Worm (Caenorhabditis elegans): ENCODE data around the gene sde-2.

Gene sde-2

DNA sequence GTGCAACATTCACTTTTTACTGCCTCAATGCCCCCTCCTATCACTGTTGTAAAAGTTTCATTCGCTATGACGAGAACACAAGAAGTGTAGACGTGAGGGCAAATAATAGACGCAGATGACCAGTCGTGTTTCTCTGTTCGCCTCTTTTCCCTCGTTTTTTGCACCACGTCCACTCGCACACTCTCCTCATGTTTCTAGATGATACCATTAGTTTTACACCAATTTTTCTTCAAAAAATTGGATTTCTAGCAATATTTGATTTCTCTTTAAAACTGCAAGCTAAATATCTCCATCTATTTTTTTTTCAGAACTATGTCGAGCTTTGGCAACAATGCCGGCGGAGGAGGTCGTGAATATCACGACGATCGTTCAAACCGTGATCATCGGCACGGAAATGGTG lies 37.7 kb downstream of the sde-2 start, which contains the start of gene rde-12:
Gene rde-12 (plus strand): TSS at position 301 of the 400 bp plus-strand sequence.
- TF ChIP-seq jun-1 (tag; optimal IDR thresholded peaks at IDR 0.05) (no peak), elt-1 (tag; optimal IDR thresholded peaks at IDR 0.05) (no peak), nhr-11 (tag; optimal IDR thresholded peaks at IDR 0.05) (no peak), elt-3 (tag; optimal IDR thresholded peaks at IDR 0.05) (no peak), nhr-76 (tag; optimal IDR thresholded peaks at IDR 0.05) (no peak), R02D3.7 (tag; optimal IDR thresholded peaks at IDR 0.05) (no peak), lin-39 (tag; optimal IDR thresholded peaks at IDR 0.05) (no peak), skn-1 (tag; optimal IDR thresholded peaks at IDR 0.05) (no peak), snpc-4 (tag; optimal IDR thresholded peaks at IDR 0.05) (no peak), ceh-28 (tag; optimal IDR thresholded peaks at IDR 0.05) (no peak), ceh-9 (tag; optimal IDR thresholded peaks at IDR 0.05) (no peak), pha-4 (tag; optimal IDR thresholded peaks at IDR 0.05) (no peak), mml-1 (tag; optimal IDR thresholded peaks at IDR 0.05) (no peak), fos-1 (tag; optimal IDR thresholded peaks at IDR 0.05) (no peak), pqm-1 (tag; optimal IDR thresholded peaks at IDR 0.05) (no peak), ztf-4 (tag; optimal IDR thresholded peaks at IDR 0.05) (no peak), ceh-82 (tag; optimal IDR thresholded peaks at IDR 0.05) (no peak), lin-15B (tag; optimal IDR thresholded peaks at IDR 0.05) (no peak), elt-2 (tag; optimal IDR thresholded peaks at IDR 0.05) (no peak)

DNA sequence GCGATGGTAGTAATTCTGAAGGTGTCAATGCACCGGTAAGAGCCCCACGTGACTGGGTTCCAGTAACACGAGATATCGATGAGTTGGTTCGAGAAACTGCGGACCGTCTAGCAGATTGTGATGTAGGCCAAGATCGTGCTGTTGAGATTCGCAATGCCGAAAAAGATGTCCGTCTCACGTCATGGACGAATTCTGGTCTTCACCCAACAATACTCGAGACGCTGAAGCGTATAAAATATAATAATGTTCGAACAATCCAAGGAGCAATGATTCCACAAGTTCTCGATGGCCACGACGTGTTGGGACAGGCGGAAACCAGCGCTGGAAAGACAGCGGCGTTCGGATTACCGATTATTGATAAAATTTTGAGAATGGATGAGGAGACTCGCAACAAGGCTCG lies 39.1 kb downstream of the sde-2 start:
- TF ChIP-seq egl-5 (tag; optimal IDR thresholded peaks at IDR 0.05) (no peak), ZK546.5 (tag; optimal IDR thresholded peaks at IDR 0.05) (no peak), mml-1 (tag; optimal IDR thresholded peaks at IDR 0.05) (no peak)

DNA sequence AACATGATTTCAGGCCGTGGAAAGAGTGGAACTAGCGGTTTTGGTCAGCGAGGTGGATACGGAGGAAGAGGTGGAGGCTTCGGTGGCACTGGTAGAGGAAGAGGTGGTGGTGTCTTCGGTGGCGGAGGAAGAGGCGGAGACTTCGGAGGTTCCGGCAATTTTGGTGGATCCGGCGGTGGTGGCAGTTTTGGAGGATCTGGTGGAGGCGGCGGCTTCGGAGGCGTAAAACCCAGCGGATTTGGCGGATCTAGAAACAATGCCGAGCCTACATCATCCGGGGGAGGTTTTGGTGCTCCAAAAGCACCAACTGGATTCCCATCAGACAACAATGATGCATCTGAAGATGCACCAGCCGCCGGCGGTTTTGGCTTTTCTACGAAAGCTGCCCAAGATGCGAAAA lies 41.0 kb downstream of the sde-2 start:
- TF ChIP-seq nhr-76 (tag; optimal IDR thresholded peaks at IDR 0.05) (no peak), unc-39 (tag; optimal IDR thresholded peaks at IDR 0.05) (no peak), nhr-12 (tag; optimal IDR thresholded peaks at IDR 0.05) (no peak), jun-1 (tag; optimal IDR thresholded peaks at IDR 0.05) (no peak)

ce11 chrV:13669170-13669569 lies 41.8 kb downstream of the sde-2 start:
- TF ChIP-seq daf-12 (tag; optimal IDR thresholded peaks at IDR 0.05) (no peak), snpc-4 (tag; optimal IDR thresholded peaks at IDR 0.05) (no peak), R02D3.7 (tag; optimal IDR thresholded peaks at IDR 0.05) (no peak), pqm-1 (tag; optimal IDR thresholded peaks at IDR 0.05) (no peak), nhr-11 (tag; optimal IDR thresholded peaks at IDR 0.05) (no peak), fos-1 (tag; optimal IDR thresholded peaks at IDR 0.05) (no peak), sea-2 (GFP tag; optimal IDR thresholded peaks at IDR 0.05) (no peak), egl-5 (tag; optimal IDR thresholded peaks at IDR 0.05) (no peak), nhr-23 (tag; optimal IDR thresholded peaks at IDR 0.05) (no peak), elt-3 (tag; optimal IDR thresholded peaks at IDR 0.05) (no peak), nhr-25 (tag; optimal IDR thresholded peaks at IDR 0.05) (no peak), tbx-2 (tag; optimal IDR thresholded peaks at IDR 0.05) (no peak), lsy-12 (tag; optimal IDR thresholded peaks at IDR 0.05) (no peak), ztf-4 (tag; optimal IDR thresholded peaks at IDR 0.05) (no peak)

DNA sequence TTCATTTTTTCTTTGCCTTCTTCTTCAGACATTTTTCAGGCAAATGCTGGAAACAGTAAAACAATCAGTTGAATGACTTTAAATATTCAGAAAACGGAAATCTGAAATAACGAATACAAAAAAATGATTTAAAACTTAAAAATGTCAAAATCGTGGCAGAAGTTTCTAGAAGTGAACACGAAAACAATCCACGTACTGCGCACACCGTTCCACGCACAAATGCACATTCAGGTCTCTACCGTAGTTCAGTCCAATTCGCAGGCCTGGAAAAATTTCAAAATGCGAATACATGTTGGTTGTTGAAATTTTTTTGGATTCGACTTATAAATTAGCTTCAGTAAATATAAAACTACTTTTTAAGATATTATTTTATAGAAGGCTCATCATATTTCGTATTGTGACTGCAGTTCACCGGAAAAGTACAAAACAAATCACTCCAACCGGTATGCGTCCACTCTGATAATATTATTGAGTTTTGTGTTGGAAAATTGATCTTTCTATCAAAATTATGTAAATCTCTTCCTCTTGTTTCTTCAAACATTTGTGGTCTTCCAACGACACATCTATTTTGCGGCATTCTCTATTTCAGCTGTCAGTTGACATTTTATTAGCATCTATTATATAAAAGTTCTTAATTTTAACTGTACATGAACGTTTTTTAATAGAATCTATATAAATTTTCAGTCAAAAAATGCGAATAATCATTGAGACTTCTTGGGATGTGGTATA lies 44.7 kb downstream of the sde-2 start, which contains the start of the genes mip-2 and F58G11.4:
Gene mip-2 (minus strand): TSS at position 48 of the 729 bp plus-strand sequence.
Gene F58G11.4 (plus strand): TSS at position 679 of the 729 bp plus-strand sequence.
- TF ChIP-seq lin-15B (tag; optimal IDR thresholded peaks at IDR 0.05) = no peak

DNA sequence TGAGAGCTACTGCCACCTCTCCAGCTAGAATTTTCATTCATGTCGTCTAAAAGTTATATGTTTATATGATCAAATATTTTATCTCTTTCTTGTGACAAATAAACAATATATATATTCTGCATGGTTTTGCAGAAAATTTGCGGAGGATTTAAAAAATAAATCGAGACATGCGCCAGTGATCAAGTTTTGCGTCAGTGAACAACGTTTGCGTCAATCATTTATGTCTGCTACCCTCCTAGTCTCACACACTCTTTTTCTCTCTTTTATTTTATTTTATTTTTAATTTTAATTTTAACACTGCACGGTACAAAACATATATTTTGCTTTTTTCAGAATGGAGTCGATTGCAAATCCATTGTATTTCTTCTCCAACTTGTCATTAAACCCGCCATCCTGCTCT lies 51.2 kb downstream of the sde-2 start, which contains the start of the genes tag-65 and ccz-1:
Gene tag-65 (minus strand): TSS at position 46 of the 400 bp plus-strand sequence.
Gene ccz-1 (plus strand): TSS at position 334 of the 400 bp plus-strand sequence.
- TF ChIP-seq lsy-12 (tag; optimal IDR thresholded peaks at IDR 0.05) = peak; percentile 42
- TF ChIP-seq lin-39 (tag; optimal IDR thresholded peaks at IDR 0.05) = peak; percentile 37
- no peak for TF ChIP-seq nhr-237 (tag; optimal IDR thresholded peaks at IDR 0.05)
- no peak for TF ChIP-seq zag-1 (tag; optimal IDR thresholded peaks at IDR 0.05)
- TF ChIP-seq R02D3.7 (tag; optimal IDR thresholded peaks at IDR 0.05) = peak; percentile 81
- TF ChIP-seq ceh-16 (tag; optimal IDR thresholded peaks at IDR 0.05) = no peak
- TF ChIP-seq ama-1 (optimal IDR thresholded peaks at IDR 0.05) = peak; percentile 33
- TF ChIP-seq mml-1 (tag; optimal IDR thresholded peaks at IDR 0.05) = no peak
- TF ChIP-seq elt-3 (tag; optimal IDR thresholded peaks at IDR 0.05) = no peak
- TF ChIP-seq unc-39 (tag; optimal IDR thresholded peaks at IDR 0.05) = no peak
- TF ChIP-seq tbx-2 (tag; optimal IDR thresholded peaks at IDR 0.05) = peak; percentile 80
- TF ChIP-seq nhr-43 (tag; optimal IDR thresholded peaks at IDR 0.05; ENCODE audit: poor library complexity, severe bottlenecking) = peak; percentile 92
- TF ChIP-seq skn-1 (tag; optimal IDR thresholded peaks at IDR 0.05) = no peak
- TF ChIP-seq mdl-1 (tag; optimal IDR thresholded peaks at IDR 0.05) = no peak
- TF ChIP-seq daf-12 (tag; optimal IDR thresholded peaks at IDR 0.05) = no peak
- TF ChIP-seq nhr-25 (tag; optimal IDR thresholded peaks at IDR 0.05) = peak; percentile 35
- TF ChIP-seq lin-15B (tag; optimal IDR thresholded peaks at IDR 0.05) = peak; percentile 91
- no peak for TF ChIP-seq nhr-67 (tag; optimal IDR thresholded peaks at IDR 0.05)
- no peak for TF ChIP-seq nhr-28 (tag; optimal IDR thresholded peaks at IDR 0.05)
- no peak for TF ChIP-seq fos-1 (tag; optimal IDR thresholded peaks at IDR 0.05)
- no peak for TF ChIP-seq fkh-2 (tag; optimal IDR thresholded peaks at IDR 0.05)
- peak; percentile 3 for TF ChIP-seq elt-1 (tag; optimal IDR thresholded peaks at IDR 0.05)
- peak; percentile 94 for TF ChIP-seq pha-4 (tag; optimal IDR thresholded peaks at IDR 0.05)
- no peak for TF ChIP-seq ztf-11 (tag; optimal IDR thresholded peaks at IDR 0.05)
- peak; percentile 40 for TF ChIP-seq egl-27 (tag; optimal IDR thresholded peaks at IDR 0.05)
- no peak for TF ChIP-seq aly-2 (tag; optimal IDR thresholded peaks at IDR 0.05)
